Fruit fly (Drosophila melanogaster) whole organism, prepupa: ENCODE data around the gene Srx.

Experiments used
- CG10669 ChIP-seq: fragments of 200-800 bp; sonication (Bioruptor generic); optimal IDR thresholded peaks from 3 replicates; lab custom pipeline; 2018; ENCODE audit warnings: missing biosample characterization, mild to moderate bottlenecking, missing genetic modification characterization, moderate library complexity
- CG11294 ChIP-seq: fragments of 200-800 bp; sonication (Bioruptor generic); IDR thresholded peaks from 2 replicates; pipeline ENCODE4 v1.3.6; 2022; ENCODE audit warnings: missing biosample characterization, missing genetic modification characterization
- CG15336 ChIP-seq: fragments of 200-800 bp; sonication (Bioruptor generic); IDR thresholded peaks from 2 replicates; pipeline ENCODE4 v1.3.6; 2022; ENCODE audit warnings: missing biosample characterization, missing genetic modification characterization
- CG1621 ChIP-seq: fragments of 200-800 bp; sonication (Bioruptor generic); optimal IDR thresholded peaks from 3 replicates; lab custom pipeline; 2018; ENCODE audit warnings: missing biosample characterization, mild to moderate bottlenecking, missing genetic modification characterization
- CG16779 ChIP-seq: fragments of 200-800 bp; sonication (Bioruptor generic); optimal IDR thresholded peaks from 3 replicates; lab custom pipeline; 2017; ENCODE audit warnings: missing biosample characterization, mild to moderate bottlenecking, missing genetic modification characterization
- CG31627 ChIP-seq: fragments of 200-800 bp; sonication (Bioruptor generic); optimal IDR thresholded peaks from 3 replicates; lab custom pipeline; 2016; ENCODE audit warnings: missing biosample characterization, missing genetic modification characterization
- CG32006 ChIP-seq: fragments of 200-800 bp; sonication (Bioruptor generic); optimal IDR thresholded peaks from 3 replicates; lab custom pipeline; 2017; ENCODE audit warnings: missing biosample characterization, mild to moderate bottlenecking, missing genetic modification characterization
- CG3919 ChIP-seq: fragments of 200-800 bp; sonication (Bioruptor generic); optimal IDR thresholded peaks from 3 replicates; lab custom pipeline; 2016; ENCODE audit warnings: missing biosample characterization, missing genetic modification characterization
- CG4318 ChIP-seq: fragments of 200-800 bp; sonication (Bioruptor generic); optimal IDR thresholded peaks from 3 replicates; lab custom pipeline; 2017; ENCODE audit warnings: missing biosample characterization, mild to moderate bottlenecking, missing genetic modification characterization
- CG6163 ChIP-seq: fragments of 200-800 bp; sonication (Bioruptor generic); IDR thresholded peaks from 3 replicates; pipeline ENCODE4 v1.3.6; 2022; ENCODE audit warnings: missing biosample characterization, missing genetic modification characterization
- CG6276 ChIP-seq: fragments of 200-800 bp; sonication (Bioruptor generic); optimal IDR thresholded peaks from 2 replicates; lab custom pipeline; 2017; ENCODE audit warnings: missing biosample characterization, mild to moderate bottlenecking, missing genetic modification characterization
- CG6792 ChIP-seq: fragments of 200-800 bp; sonication (Bioruptor generic); optimal IDR thresholded peaks from 3 replicates; lab custom pipeline; 2016; ENCODE audit warnings: missing biosample characterization, missing genetic modification characterization
- CG6808 ChIP-seq: fragments of 200-800 bp; sonication (Bioruptor generic); optimal IDR thresholded peaks from 3 replicates; lab custom pipeline; 2017; ENCODE audit warnings: missing biosample characterization, missing genetic modification characterization, mild to moderate bottlenecking, moderate library complexity, missing genetic modification reagents
- CG7368 ChIP-seq: fragments of 200-800 bp; sonication (Bioruptor generic); optimal IDR thresholded peaks from 3 replicates; lab custom pipeline; 2016; ENCODE audit warnings: missing biosample characterization, missing genetic modification characterization
- CG8319 ChIP-seq: fragments of 200-800 bp; sonication (Bioruptor generic); optimal IDR thresholded peaks from 3 replicates; lab custom pipeline; 2016; ENCODE audit warnings: missing biosample characterization, missing genetic modification characterization
- Eip78C ChIP-seq: fragments of 200-800 bp; sonication (Bioruptor generic); peaks from one replicate; lab custom pipeline; 2016; ENCODE audit warnings: missing biosample characterization, missing genetic modification characterization
- Eip93F ChIP-seq: fragments of 200-800 bp; sonication (Bioruptor generic); optimal IDR thresholded peaks from 2 replicates; lab custom pipeline; 2016; ENCODE audit warnings: missing biosample characterization, mild to moderate bottlenecking, missing genetic modification characterization
- Ets21C ChIP-seq: fragments of 200-800 bp; sonication (Bioruptor generic); optimal IDR thresholded peaks from 3 replicates; lab custom pipeline; 2016; ENCODE audit warnings: missing biosample characterization, missing genetic modification characterization
- Ets96B ChIP-seq: fragments of 200-800 bp; optimal IDR thresholded peaks from 2 replicates; lab custom pipeline; 2019; ENCODE audit warnings: missing biosample characterization, mild to moderate bottlenecking, missing genetic modification characterization, moderate library complexity
- Gug ChIP-seq: fragments of 200-800 bp; sonication (Bioruptor generic); IDR thresholded peaks from 2 replicates; pipeline ENCODE4 v1.3.6; 2022; ENCODE audit warnings: missing biosample characterization, missing genetic modification characterization
- Hr38 ChIP-seq: sonication (Bioruptor generic); optimal IDR thresholded peaks from 2 replicates; lab custom pipeline; 2016; ENCODE audit warnings: missing biosample characterization, missing genetic modification characterization
- Met ChIP-seq: fragments of 200-800 bp; sonication (Bioruptor generic); optimal IDR thresholded peaks from 3 replicates; lab custom pipeline; 2016; ENCODE audit warnings: missing biosample characterization, missing genetic modification characterization
- OdsH ChIP-seq: fragments of 200-800 bp; sonication (Bioruptor generic); optimal IDR thresholded peaks from 3 replicates; lab custom pipeline; 2016; ENCODE audit warnings: missing biosample characterization, missing genetic modification characterization
- Smox ChIP-seq: fragments of 200-800 bp; sonication (Bioruptor generic); optimal IDR thresholded peaks from 3 replicates; lab custom pipeline; 2016; ENCODE audit warnings: missing biosample characterization, missing genetic modification characterization
- Sox102F ChIP-seq: fragments of 200-800 bp; sonication (Bioruptor generic); optimal IDR thresholded peaks from 2 replicates; lab custom pipeline; 2016; ENCODE audit warnings: missing biosample characterization, mild to moderate bottlenecking, missing genetic modification characterization
- Sox14 ChIP-seq: fragments of 200-800 bp; sonication (Bioruptor generic); optimal IDR thresholded peaks from 3 replicates; lab custom pipeline; 2016; ENCODE audit warnings: missing biosample characterization, missing genetic modification characterization
- Sox15 ChIP-seq: fragments of 200-800 bp; sonication (Bioruptor generic); optimal IDR thresholded peaks from 3 replicates; lab custom pipeline; 2016; ENCODE audit warnings: missing biosample characterization, missing genetic modification characterization
- achi ChIP-seq: fragments of 200-800 bp; sonication (Bioruptor generic); optimal IDR thresholded peaks from 3 replicates; lab custom pipeline; 2016; ENCODE audit warnings: missing biosample characterization, missing genetic modification characterization
- acj6 ChIP-seq: fragments of 200-800 bp; sonication (Bioruptor generic); optimal IDR thresholded peaks from 3 replicates; lab custom pipeline; 2016; ENCODE audit warnings: missing biosample characterization, missing genetic modification characterization
- dac ChIP-seq: fragments of 200-800 bp; sonication (Bioruptor generic); optimal IDR thresholded peaks from 2 replicates; lab custom pipeline; 2017; ENCODE audit warnings: missing biosample characterization, mild to moderate bottlenecking, missing genetic modification characterization
- dsx ChIP-seq: fragments of 200-800 bp; optimal IDR thresholded peaks from 3 replicates; lab custom pipeline; 2019; ENCODE audit warnings: missing biosample characterization, mild to moderate bottlenecking, missing genetic modification characterization, moderate library complexity; ENCODE audit not compliant: poor library complexity, severe bottlenecking
- eg ChIP-seq: fragments of 200-800 bp; sonication (Bioruptor generic); IDR thresholded peaks from 3 replicates; pipeline ENCODE4 v1.3.6; 2022; ENCODE audit warnings: missing biosample characterization, missing genetic modification characterization
- fd59A ChIP-seq: fragments of 200-800 bp; sonication (Bioruptor generic); optimal IDR thresholded peaks from 2 replicates; lab custom pipeline; 2017; ENCODE audit warnings: missing biosample characterization, mild to moderate bottlenecking, missing genetic modification characterization, missing genetic modification reagents
- fkh ChIP-seq: fragments of 200-800 bp; sonication (Bioruptor generic); optimal IDR thresholded peaks from 3 replicates; lab custom pipeline; 2017; ENCODE audit warnings: missing biosample characterization, mild to moderate bottlenecking, missing genetic modification characterization, moderate library complexity
- lz ChIP-seq: fragments of 200-800 bp; sonication (Bioruptor generic); optimal IDR thresholded peaks from 3 replicates; lab custom pipeline; 2016; ENCODE audit warnings: missing biosample characterization, missing genetic modification characterization
- net ChIP-seq: fragments of 200-800 bp; sonication (Bioruptor generic); optimal IDR thresholded peaks from 3 replicates; lab custom pipeline; 2016; ENCODE audit warnings: missing biosample characterization, missing genetic modification characterization
- pdm3 ChIP-seq: fragments of 200-800 bp; sonication (Bioruptor generic); optimal IDR thresholded peaks from 3 replicates; lab custom pipeline; 2016; ENCODE audit warnings: missing biosample characterization, missing genetic modification characterization
- salr ChIP-seq, 2 experiments: fragments of 200-800 bp; sonication (Bioruptor generic); optimal IDR thresholded peaks; 3 replicates each; lab custom pipeline; 2016 to 2018; ENCODE audit warnings: missing biosample characterization in 2 of 2, missing genetic modification characterization in 2 of 2, mild to moderate bottlenecking in 1 of 2
- ss ChIP-seq, 2 experiments: fragments of 200-800 bp; sonication (Bioruptor generic); optimal IDR thresholded peaks; 2 replicates in 1 of 2; 3 replicates in 1 of 2; lab custom pipeline; 2017 to 2018; ENCODE audit warnings: mild to moderate bottlenecking in 2 of 2, missing biosample characterization in 2 of 2, missing genetic modification characterization in 2 of 2, moderate library complexity in 1 of 2
- svp ChIP-seq: fragments of 200-800 bp; sonication (Bioruptor generic); peaks from one replicate; lab custom pipeline; 2016; ENCODE audit warnings: missing biosample characterization, missing genetic modification characterization
- topi ChIP-seq: fragments of 200-800 bp; sonication (Bioruptor generic); optimal IDR thresholded peaks from 3 replicates; lab custom pipeline; 2016; ENCODE audit warnings: missing biosample characterization, missing genetic modification characterization

The Srx gene

DNA sequence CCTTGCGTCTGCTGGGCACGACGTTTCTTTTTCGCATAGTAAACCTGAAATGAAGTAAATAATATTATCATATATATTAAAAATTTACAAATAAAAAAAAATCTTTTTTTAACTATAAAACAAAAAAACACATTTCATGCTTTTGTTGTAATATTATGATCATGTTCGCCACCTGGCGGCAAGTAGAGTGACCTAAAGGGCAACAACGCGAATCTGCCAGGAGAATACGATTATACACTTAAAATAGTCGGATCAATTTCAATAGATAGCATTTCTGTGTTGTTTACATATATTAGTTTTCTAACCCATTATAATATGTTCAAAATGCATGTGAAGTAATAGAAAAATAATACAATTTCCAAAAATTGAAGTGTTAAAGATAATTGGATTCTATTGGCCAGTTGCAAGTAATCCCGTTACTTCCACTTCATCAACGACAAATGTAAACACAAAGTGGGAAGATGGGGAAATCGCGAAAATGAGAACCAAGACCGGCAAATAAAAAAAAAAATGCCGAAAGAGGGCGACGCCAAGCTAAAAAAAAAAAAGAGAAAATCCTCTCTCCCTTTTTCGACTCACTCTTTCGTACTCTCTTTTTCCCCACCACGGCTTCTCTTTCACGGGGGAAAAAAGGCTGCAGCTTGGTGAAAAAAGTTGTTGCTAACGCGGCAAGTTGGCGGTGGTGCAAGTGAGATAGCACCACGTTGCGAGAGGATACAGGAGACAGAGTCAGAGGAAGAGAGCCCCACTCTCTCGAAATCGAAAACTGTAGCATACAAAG lies 14.0 kb downstream of the Srx start (continued):
- TF ChIP-seq CG6276 (GFP tag; lab: Kevin White, UChicago) = no peak
- TF ChIP-seq, all 60 proteins: peak for 10

DNA sequence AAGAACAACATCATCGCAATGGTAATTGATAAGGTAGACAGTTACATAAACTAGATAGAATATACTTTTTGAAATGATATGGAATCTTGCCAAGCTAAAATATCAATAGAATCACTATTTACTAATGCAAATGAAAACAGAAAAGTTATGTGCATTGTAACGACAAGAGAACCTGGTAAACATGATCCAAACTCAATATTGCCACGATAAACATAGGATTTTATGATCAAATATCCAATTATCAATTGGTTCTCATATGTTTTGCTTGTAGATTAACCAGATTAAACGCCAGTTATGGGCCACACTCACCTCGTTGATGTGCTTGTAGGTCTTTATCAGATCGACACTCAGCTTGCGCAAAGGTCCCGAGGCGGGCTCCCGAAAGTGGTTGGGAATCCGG lies 15.5 kb downstream of the Srx start:
- no peak for TF ChIP-seq OdsH (GFP tag; lab: Kevin White, UChicago)
- TF ChIP-seq CG10669 (GFP tag; lab: Kevin White, UChicago) = no peak
- peak; percentile 30 for TF ChIP-seq CG6808 (GFP tag; lab: Kevin White, UChicago)
- TF ChIP-seq Eip78C (GFP tag; lab: Kevin White, UChicago) = peak; percentile 37
- no peak for TF ChIP-seq Gug (GFP tag; lab: Robert Waterston, UW)
- peak; percentile 37 for TF ChIP-seq fkh

DNA sequence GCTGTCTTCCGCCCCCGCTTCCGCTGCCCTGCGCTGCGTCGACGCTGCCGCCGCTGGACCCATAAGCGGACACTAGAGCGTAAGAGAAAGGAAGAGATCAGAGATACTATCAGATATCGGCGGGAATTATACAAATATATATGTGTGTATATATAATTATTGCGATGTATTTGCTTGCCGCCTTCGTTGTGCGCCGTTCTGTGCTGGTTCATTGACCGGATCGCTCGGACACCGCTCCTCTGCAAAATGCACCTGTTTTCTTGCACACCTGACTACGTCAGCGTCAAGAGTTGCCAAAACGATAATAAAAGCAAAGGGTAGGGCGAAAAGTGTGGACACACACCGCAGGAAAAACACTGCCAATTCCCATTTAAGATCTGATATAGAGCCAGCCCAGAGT lies 16.6 kb downstream of the Srx start:
- TF ChIP-seq svp (peak; percentile 71), CG15336 (GFP tag; lab: Robert Waterston, UW) (no peak), Eip93F (GFP tag; lab: Kevin White, UChicago) (peak; percentile 16), Ets21C (peak; percentile 18), Hr38 (GFP tag; lab: Kevin White, UChicago) (no peak), Sox15 (GFP tag; lab: Kevin White, UChicago) (no peak), topi (GFP tag; lab: Kevin White, UChicago) (peak; percentile 6)

DNA sequence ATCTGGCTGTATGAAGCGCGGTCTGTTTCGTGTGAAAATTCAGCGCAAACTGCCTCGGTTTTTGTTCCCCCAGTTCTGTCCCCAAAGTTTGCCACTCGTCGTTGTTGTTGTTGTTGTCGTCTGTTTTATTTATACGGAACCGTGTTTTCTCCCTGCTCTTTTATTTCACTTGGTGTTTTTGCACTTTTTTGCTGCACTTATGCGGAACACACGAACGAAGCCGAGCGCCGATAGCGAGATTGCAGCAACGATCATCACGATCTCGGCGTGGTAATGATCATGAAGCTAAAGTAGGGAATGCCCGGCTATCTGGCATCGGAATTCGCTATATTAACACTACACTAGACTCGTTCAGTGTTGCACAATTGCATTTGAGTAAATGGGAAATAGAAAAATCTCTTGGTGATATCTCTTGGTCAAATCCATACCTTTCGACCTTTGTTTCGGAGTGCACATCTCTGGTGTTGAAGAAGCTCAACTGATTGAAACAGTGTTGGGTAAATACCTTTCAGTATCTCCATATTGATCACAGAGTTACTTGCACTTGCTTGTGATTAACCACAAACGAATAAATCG lies 18.3 kb downstream of the Srx start:
- TF ChIP-seq achi (peak; percentile 44), acj6 (GFP tag; lab: Kevin White, UChicago) (peak; percentile 27), pdm3 (peak; percentile 46), lz (peak; percentile 51), Hr38 (GFP tag; lab: Kevin White, UChicago) (no peak), CG1621 (peak; percentile 9), CG8319 (GFP tag; lab: Kevin White, UChicago) (no peak), CG32006 (GFP tag; lab: Kevin White, UChicago) (peak; percentile 32), Met (GFP tag; lab: Kevin White, UChicago) (peak; percentile 67), OdsH (GFP tag; lab: Kevin White, UChicago) (peak; percentile 43), Gug (GFP tag; lab: Robert Waterston, UW) (no peak), dsx (GFP tag; lab: Kevin White, UChicago) (peak; percentile 47), CG6792 (GFP tag; lab: Kevin White, UChicago) (peak; percentile 46), CG7368 (GFP tag; lab: Kevin White, UChicago) (peak; percentile 47), Ets21C (peak; percentile 41), CG16779 (peak; percentile 20), CG6276 (GFP tag; lab: Kevin White, UChicago) (peak; percentile 27), CG6808 (GFP tag; lab: Kevin White, UChicago) (peak; percentile 44), CG6163 (GFP tag; lab: Robert Waterston, UW) (peak; percentile 46; the same call in 2 of the 3 replicates), CG10669 (GFP tag; lab: Kevin White, UChicago) (no peak), Sox102F (GFP tag; lab: Kevin White, UChicago) (peak; percentile 55), fkh (no peak), topi (GFP tag; lab: Kevin White, UChicago) (peak; percentile 74), ss (GFP tag; optimal IDR thresholded peaks at IDR 0.05; lab: Kevin White, UChicago) (peak; percentile 43 to 63), CG11294 (GFP tag; lab: Robert Waterston, UW) (no peak), Eip78C (GFP tag; lab: Kevin White, UChicago) (peak; percentile 86), CG4318 (no peak), Sox14 (GFP tag; lab: Kevin White, UChicago) (peak; percentile 3), Ets96B (tag; lab: Kevin White, UChicago) (peak; percentile 13), Smox (GFP tag; lab: Kevin White, UChicago) (peak; percentile 15), fd59A (no peak), net (peak; percentile 28), eg (GFP tag; lab: Robert Waterston, UW) (peak; percentile 55; the same call in 1 of the 3 replicates), dac (GFP tag; lab: Kevin White, UChicago) (no peak), CG31627 (GFP tag; lab: Kevin White, UChicago) (peak; percentile 64), CG3919 (GFP tag; lab: Kevin White, UChicago) (peak; percentile 58), Eip93F (GFP tag; lab: Kevin White, UChicago) (peak; percentile 25), CG15336 (GFP tag; lab: Robert Waterston, UW) (0 out of 2 replicates have a peak, but pooled peaks have one; percentile 19), salr (GFP tag; optimal IDR thresholded peaks at IDR 0.05; lab: Kevin White, UChicago) (no peak)
